Worm (Caenorhabditis elegans) whole organism, L4/young adult: Measurements from ENCODE around the gene F44E2.4.
A peak's percentile ranks its signal among the peaks of the same experiment; 100 is the strongest.

Experiments used
- W03F9.2 ChIP-seq: fragments of 150-350 bp; optimal IDR thresholded peaks from 2 replicates; lab custom pipeline; 2014; ENCODE audit warnings: missing biosample characterization, missing genetic modification characterization
- dao-5 ChIP-seq: sonication (generic microtip); optimal IDR thresholded peaks from 2 replicates; lab custom pipeline; 2016; ENCODE audit warnings: missing genotype, missing genetic modification characterization, moderate library complexity, missing compliant biosample characterization
- him-1 ChIP-seq: sonication (generic microtip); optimal IDR thresholded peaks from 2 replicates; lab custom pipeline; 2016; ENCODE audit warnings: missing genotype, missing genetic modification reagents, missing genetic modification characterization, missing compliant biosample characterization

F44E2.4 gene

ce11 chrIII:8838075-8838474 lies at the start of gene F44E2.4:
F44E2.4 (minus strand) TSS chrIII:8838424.
- TF ChIP-seq dao-5 (tag; lab: Kevin White, UChicago): no peak

- TF ChIP-seq W03F9.2 (tag; lab: Kevin White, UChicago) (peak; percentile 94), him-1 (tag; lab: Kevin White, UChicago) (peak; percentile 50), dao-5 (tag; lab: Kevin White, UChicago) (no peak)
These were observed 49.1 kb upstream of the F44E2.4 start, which contains the start of gene famh-136 for ce11 chrIII:8887184-8887801. famh-136 (plus strand) TSS chrIII:8887751.

- TF ChIP-seq W03F9.2 (tag; lab: Kevin White, UChicago): no peak
- TF ChIP-seq him-1 (tag; lab: Kevin White, UChicago): peak; percentile 2
These were observed 48.1 kb upstream of the F44E2.4 start for ce11 chrIII:8886309-8886708.

- TF ChIP-seq dao-5 (tag; lab: Kevin White, UChicago) (no peak), him-1 (tag; lab: Kevin White, UChicago) (no peak), W03F9.2 (tag; lab: Kevin White, UChicago) (no peak)
These were observed 46.9 kb upstream of the F44E2.4 start, which contains the start of gene svop-1 for ce11 chrIII:8885150-8885549. svop-1 (minus strand) TSS chrIII:8885488.

ce11 chrIII:8882333-8882732 lies 44.1 kb upstream of the F44E2.4 start:
- no peak for TF ChIP-seq him-1 (tag; lab: Kevin White, UChicago)
- no peak for TF ChIP-seq W03F9.2 (tag; lab: Kevin White, UChicago)
- TF ChIP-seq dao-5 (tag; lab: Kevin White, UChicago): no peak

- TF ChIP-seq W03F9.2 (tag; lab: Kevin White, UChicago): no peak
- TF ChIP-seq dao-5 (tag; lab: Kevin White, UChicago): no peak
- TF ChIP-seq him-1 (tag; lab: Kevin White, UChicago): no peak
These were observed 40.7 kb upstream of the F44E2.4 start for ce11 chrIII:8878960-8879359.

ce11 chrIII:8877002-8877401 lies 38.8 kb upstream of the F44E2.4 start, which contains the start of gene K01F9.2:
K01F9.2 (minus strand) TSS chrIII:8877128.
- TF ChIP-seq dao-5 (tag; lab: Kevin White, UChicago) (no peak), W03F9.2 (tag; lab: Kevin White, UChicago) (no peak), him-1 (tag; lab: Kevin White, UChicago) (no peak)

ce11 chrIII:8873990-8874668 lies 35.9 kb upstream of the F44E2.4 start:
- TF ChIP-seq W03F9.2 (tag; lab: Kevin White, UChicago): no peak
- TF ChIP-seq him-1 (tag; lab: Kevin White, UChicago): peak; percentile 86
- TF ChIP-seq dao-5 (tag; lab: Kevin White, UChicago): no peak

ce11 chrIII:8873045-8873457 lies 34.8 kb upstream of the F44E2.4 start:
- peak; percentile 60 for TF ChIP-seq him-1 (tag; lab: Kevin White, UChicago)
- no peak for TF ChIP-seq W03F9.2 (tag; lab: Kevin White, UChicago)

- TF ChIP-seq dao-5 (tag; lab: Kevin White, UChicago): no peak
- no peak for TF ChIP-seq W03F9.2 (tag; lab: Kevin White, UChicago)
- TF ChIP-seq him-1 (tag; lab: Kevin White, UChicago): no peak
These were observed 31.4 kb upstream of the F44E2.4 start for ce11 chrIII:8869663-8870062.

ce11 chrIII:8867922-8868655 lies 29.9 kb upstream of the F44E2.4 start:
- TF ChIP-seq dao-5 (tag; lab: Kevin White, UChicago): no peak
- no peak for TF ChIP-seq him-1 (tag; lab: Kevin White, UChicago)
- peak; percentile 22 for TF ChIP-seq W03F9.2 (tag; lab: Kevin White, UChicago)

ce11 chrIII:8866983-8867842 lies 29.0 kb upstream of the F44E2.4 start:
- TF ChIP-seq dao-5 (tag; lab: Kevin White, UChicago) (no peak), W03F9.2 (tag; lab: Kevin White, UChicago) (no peak), him-1 (tag; lab: Kevin White, UChicago) (no peak)
